Worm (Caenorhabditis elegans) whole organism, L1 larva: ENCODE results near the gene hsp-12.6.

Source experiments
- ces-1 ChIP-seq: fragments of 150-350 bp; optimal IDR thresholded peaks from 2 replicates; lab custom pipeline; 2014; ENCODE audit warnings: missing biosample characterization, missing genetic modification reagents, missing genetic modification characterization
- elt-2 ChIP-seq: sonication (generic microtip); optimal IDR thresholded peaks from 2 replicates; lab custom pipeline; 2016; ENCODE audit warnings: missing genetic modification characterization, mild to moderate bottlenecking, inconsistent platforms, missing compliant biosample characterization, missing genetic modification reagents
- elt-3 ChIP-seq, 6 experiments: fragments of 150-350 bp in 1 of 6; sonication (generic microtip); optimal IDR thresholded peaks; 2 replicates each; lab custom pipeline; 2017 to 2018; ENCODE audit warnings: missing biosample characterization in 6 of 6, missing genetic modification characterization in 6 of 6, inconsistent platforms in 1 of 6
- hlh-17 ChIP-seq: fragments of 200-800 bp; sonication (Bioruptor generic); optimal IDR thresholded peaks from 2 replicates; lab custom pipeline; 2018; ENCODE audit warnings: missing genetic modification characterization, mild to moderate bottlenecking, missing compliant biosample characterization, moderate library complexity, borderline replicate concordance
- hpl-2 ChIP-seq: fragments of 150-350 bp; optimal IDR thresholded peaks from 2 replicates; lab custom pipeline; 2014; ENCODE audit warnings: missing biosample characterization, missing genetic modification reagents, missing genetic modification characterization
- jun-1 ChIP-seq: fragments of 150-350 bp; optimal IDR thresholded peaks from 2 replicates; lab custom pipeline; 2014; ENCODE audit warnings: missing biosample characterization, missing genetic modification reagents, missing genetic modification characterization
- nhr-11 ChIP-seq: fragments of 150-350 bp; optimal IDR thresholded peaks from 2 replicates; lab custom pipeline; 2014; ENCODE audit warnings: missing biosample characterization, missing genetic modification characterization
- nhr-77 ChIP-seq: fragments of 150-350 bp; optimal IDR thresholded peaks from 2 replicates; lab custom pipeline; 2014; ENCODE audit warnings: missing biosample characterization, missing genetic modification characterization
- rnt-1 ChIP-seq: sonication (generic microtip); optimal IDR thresholded peaks from 2 replicates; lab custom pipeline; 2016; ENCODE audit warnings: mild to moderate bottlenecking, missing genetic modification characterization, moderate library complexity, missing compliant biosample characterization
- skn-1 ChIP-seq: fragments of 150-350 bp; optimal IDR thresholded peaks from 2 replicates; lab custom pipeline; 2014; ENCODE audit warnings: missing biosample characterization, missing genetic modification characterization
- snpc-4 ChIP-seq: fragments of 150-350 bp; optimal IDR thresholded peaks from 2 replicates; lab custom pipeline; 2014; ENCODE audit warnings: missing biosample characterization, missing genetic modification characterization
- tbx-2 ChIP-seq: sonication (generic microtip); optimal IDR thresholded peaks from 2 replicates; lab custom pipeline; 2016; ENCODE audit warnings: missing genetic modification characterization, missing compliant biosample characterization

ce11 chrIV:9457400-9457799, 10.4 kb upstream of the hsp-12.6 start, which contains the start of gene cutl-17:
- TF ChIP-seq elt-3 (tag; optimal IDR thresholded peaks at IDR 0.05; lab: Kevin White, UChicago) (no peak), nhr-77 (tag; lab: Kevin White, UChicago) (no peak), elt-2 (tag; lab: Kevin White, UChicago) (no peak), jun-1 (tag; lab: Kevin White, UChicago) (no peak), hpl-2 (GFP tag; lab: Kevin White, UChicago) (no peak), hlh-17 (no peak), ces-1 (no peak), tbx-2 (no peak), snpc-4 (tag; lab: Kevin White, UChicago) (no peak), rnt-1 (tag; lab: Kevin White, UChicago) (no peak), nhr-11 (tag; lab: Kevin White, UChicago) (no peak), skn-1 (tag; lab: Kevin White, UChicago) (no peak)
